Worm (Caenorhabditis elegans): Measurements from ENCODE around the gene acl-3.

The acl-3 gene

DNA sequence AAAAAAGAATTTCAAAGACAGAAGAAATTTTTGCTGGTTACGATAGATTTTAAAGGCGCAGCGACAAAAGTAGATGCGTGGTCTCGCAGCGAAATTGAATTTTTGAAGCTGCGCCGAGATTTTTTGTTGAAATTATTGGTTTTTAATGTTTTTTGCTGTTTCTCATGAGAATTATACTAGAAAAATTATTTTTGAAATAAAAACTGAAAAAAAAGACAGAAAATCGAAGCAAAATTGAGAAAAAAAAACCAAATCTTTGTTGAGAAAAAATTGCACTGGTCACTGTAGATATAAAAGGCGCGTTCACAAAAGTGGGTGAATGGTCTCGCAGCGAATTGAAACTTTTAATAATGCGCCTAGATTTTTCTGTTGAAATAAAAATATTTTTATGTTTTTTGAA lies 43.8 kb upstream of the acl-3 start:
- TF ChIP-seq fos-1 (tag; optimal IDR thresholded peaks at IDR 0.05), result no peak
- no peak for TF ChIP-seq lin-13 (GFP tag; optimal IDR thresholded peaks at IDR 0.05)
- TF ChIP-seq alr-1 (tag; optimal IDR thresholded peaks at IDR 0.05), result no peak
- no peak for TF ChIP-seq sem-4 (tag; optimal IDR thresholded peaks at IDR 0.05)
- no peak for TF ChIP-seq snpc-4 (tag; optimal IDR thresholded peaks at IDR 0.05)
- TF ChIP-seq ztf-1 (GFP tag; conservative IDR thresholded peaks at IDR 0.05), result no peak
- TF ChIP-seq F13H6.1 (tag; optimal IDR thresholded peaks at IDR 0.05), result no peak
- no peak for TF ChIP-seq mab-5 (tag; optimal IDR thresholded peaks at IDR 0.05)
- no peak for TF ChIP-seq nhr-23 (tag; optimal IDR thresholded peaks at IDR 0.05)

DNA sequence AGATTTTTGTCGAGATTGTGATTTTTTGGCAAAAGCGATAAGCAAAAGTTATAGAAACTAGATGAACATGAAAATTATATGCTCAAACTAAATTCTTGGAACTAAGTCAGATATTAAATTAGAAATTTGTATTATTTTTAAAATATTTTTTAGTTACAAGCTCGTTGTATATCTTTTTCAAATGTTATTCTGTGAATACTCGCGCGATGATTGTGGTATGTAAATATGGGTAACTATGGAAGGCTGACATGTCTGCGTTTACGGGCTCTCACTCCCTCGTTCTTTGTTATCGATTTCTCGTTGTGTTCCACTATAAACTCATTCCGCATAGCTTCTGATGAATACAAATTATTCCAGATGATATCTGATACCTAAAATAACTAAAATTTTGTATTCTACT lies 42.3 kb upstream of the acl-3 start, which contains the start of gene ZK792.7:
Gene ZK792.7 (plus strand): TSS at position 301 of the 400 bp plus-strand sequence.
- TF ChIP-seq lin-11 (tag; optimal IDR thresholded peaks at IDR 0.05) (no peak), crh-2 (tag; optimal IDR thresholded peaks at IDR 0.05) (no peak), sem-4 (tag; optimal IDR thresholded peaks at IDR 0.05) (no peak)

DNA sequence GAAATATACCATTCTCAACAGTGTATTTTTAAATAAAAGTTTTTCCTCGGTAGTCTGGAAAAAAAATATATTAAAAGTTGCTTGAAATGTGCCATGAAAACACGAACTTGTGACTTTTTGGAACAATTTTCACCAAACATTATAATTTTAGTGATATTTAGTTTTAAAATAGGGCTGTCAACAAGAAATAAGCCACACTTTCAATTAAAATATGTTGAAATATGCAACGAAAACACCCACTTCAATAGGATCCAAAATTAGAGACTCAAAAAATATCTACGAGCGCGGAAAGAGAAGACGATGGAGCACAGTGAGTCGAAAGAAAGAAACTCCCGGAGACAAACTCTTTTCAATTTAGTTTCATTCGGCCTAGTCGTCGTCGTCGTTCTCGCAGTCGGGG lies 41.7 kb upstream of the acl-3 start, which contains the start of gene ZK792.12:
Gene ZK792.12 (plus strand): TSS at position 301 of the 400 bp plus-strand sequence.
- no peak for TF ChIP-seq ZK546.5 (tag; optimal IDR thresholded peaks at IDR 0.05)
- no peak for TF ChIP-seq fos-1 (tag; optimal IDR thresholded peaks at IDR 0.05)
- no peak for TF ChIP-seq sma-3 (GFP tag; optimal IDR thresholded peaks at IDR 0.05)
- TF ChIP-seq ztf-11 (tag; optimal IDR thresholded peaks at IDR 0.05), result no peak

DNA sequence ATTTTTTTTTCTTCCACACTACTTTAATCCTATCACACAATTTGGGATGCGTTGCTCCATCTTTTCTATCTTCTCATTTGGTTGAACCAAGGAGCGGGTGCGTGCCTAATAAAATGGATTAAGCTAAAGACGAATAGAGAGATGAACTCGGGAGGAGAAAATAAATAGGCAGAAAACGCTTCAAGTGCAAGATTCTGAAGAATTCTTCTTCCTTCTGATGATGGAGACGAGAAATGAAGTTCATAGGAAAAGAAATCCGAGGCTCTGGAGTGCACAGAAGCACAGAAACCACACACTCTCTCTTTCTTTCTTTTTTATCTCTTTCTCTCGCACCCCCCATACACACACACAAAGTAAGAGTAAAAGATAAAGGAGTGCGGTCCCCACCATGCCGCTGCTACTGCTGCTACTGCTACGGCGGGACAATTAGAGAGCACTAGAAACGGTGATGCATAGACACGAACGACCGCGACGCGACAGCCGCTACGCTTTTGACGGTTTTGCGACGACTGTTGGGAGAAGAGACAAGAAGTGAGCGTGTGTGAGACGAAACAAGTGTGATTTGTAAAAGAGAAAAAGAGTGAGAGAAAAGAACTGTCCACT lies 40.3 kb upstream of the acl-3 start:
- TF ChIP-seq C34F6.9 (tag; optimal IDR thresholded peaks at IDR 0.05), result peak; percentile 76
- TF ChIP-seq mdl-1 (tag; optimal IDR thresholded peaks at IDR 0.05), result peak in 1 of 2 experiments; percentile 69
- TF ChIP-seq mbf-1 (tag; optimal IDR thresholded peaks at IDR 0.05), result no peak
- TF ChIP-seq egl-27 (tag; optimal IDR thresholded peaks at IDR 0.05), result peak; percentile 45
- peak; percentile 31 for TF ChIP-seq mab-5 (tag; optimal IDR thresholded peaks at IDR 0.05)
- TF ChIP-seq sma-9 (GFP tag; optimal IDR thresholded peaks at IDR 0.05), result peak; percentile 66
- no peak for TF ChIP-seq sma-9 (tag; optimal IDR thresholded peaks at IDR 0.05)
- TF ChIP-seq lin-11 (tag; optimal IDR thresholded peaks at IDR 0.05), result peak; percentile 48
- TF ChIP-seq snpc-4 (tag; optimal IDR thresholded peaks at IDR 0.05), result peak; percentile 25
- peak; percentile 42 for TF ChIP-seq ceh-16 (tag; optimal IDR thresholded peaks at IDR 0.05)
- peak; percentile 77 for TF ChIP-seq nhr-25 (tag; optimal IDR thresholded peaks at IDR 0.05)
- TF ChIP-seq Y55F3AM.14 (GFP tag; optimal IDR thresholded peaks at IDR 0.05), result peak; percentile 85
- peak; percentile 41 to 73 for TF ChIP-seq lsy-2 (tag; optimal IDR thresholded peaks at IDR 0.05)
- TF ChIP-seq sem-4 (tag; optimal IDR thresholded peaks at IDR 0.05), result peak; percentile 51
- TF ChIP-seq peb-1 (tag; optimal IDR thresholded peaks at IDR 0.05), result no peak
- TF ChIP-seq lin-13 (GFP tag; optimal IDR thresholded peaks at IDR 0.05), result peak; percentile 78
- peak; percentile 15 for TF ChIP-seq nhr-6 (tag; optimal IDR thresholded peaks at IDR 0.05)
- peak; percentile 71 for TF ChIP-seq gmeb-1 (tag; optimal IDR thresholded peaks at IDR 0.05)
- TF ChIP-seq nhr-237 (tag; optimal IDR thresholded peaks at IDR 0.05), result no peak
- no peak for TF ChIP-seq unc-39 (tag; optimal IDR thresholded peaks at IDR 0.05)
- TF ChIP-seq alr-1 (tag; optimal IDR thresholded peaks at IDR 0.05), result no peak
- TF ChIP-seq ztf-4 (tag; optimal IDR thresholded peaks at IDR 0.05), result peak; percentile 27
- TF ChIP-seq nhr-23 (tag; optimal IDR thresholded peaks at IDR 0.05), result no peak
- TF ChIP-seq nhr-21 (tag; optimal IDR thresholded peaks at IDR 0.05), result peak; percentile 71
- TF ChIP-seq blmp-1 (tag; optimal IDR thresholded peaks at IDR 0.05; ENCODE audit: insufficient read depth), result peak; percentile 81
- TF ChIP-seq sma-3 (GFP tag; optimal IDR thresholded peaks at IDR 0.05), result peak; percentile 80
- peak; percentile 90 for TF ChIP-seq F13H6.1 (tag; optimal IDR thresholded peaks at IDR 0.05)
- peak; percentile 85 for TF ChIP-seq crh-2 (tag; optimal IDR thresholded peaks at IDR 0.05)
- peak; percentile 87 for TF ChIP-seq fos-1 (tag; optimal IDR thresholded peaks at IDR 0.05)
- no peak for TF ChIP-seq nhr-12 (tag; optimal IDR thresholded peaks at IDR 0.05)
- TF ChIP-seq nhr-129 (tag; optimal IDR thresholded peaks at IDR 0.05), result peak; percentile 90

DNA sequence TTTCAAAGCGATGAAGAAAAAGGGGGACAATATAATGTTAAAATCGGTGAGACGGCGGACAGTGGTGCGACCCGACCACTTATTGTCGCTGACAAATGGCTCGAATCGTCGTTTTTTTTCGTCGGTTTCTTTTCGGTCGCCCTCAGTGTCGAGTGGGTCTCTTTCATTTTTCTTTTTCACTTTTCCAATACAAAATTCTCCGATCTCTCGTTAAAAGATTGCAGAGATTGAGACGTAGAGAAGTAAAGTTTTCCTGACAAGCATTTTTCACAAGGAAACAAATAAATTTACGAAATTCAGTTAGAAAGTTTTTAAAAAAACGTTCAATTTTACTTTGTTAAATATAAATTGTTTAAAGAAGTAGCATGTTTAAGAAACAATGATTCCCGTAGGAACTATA lies 39.7 kb upstream of the acl-3 start:
- TF ChIP-seq sem-4 (tag; optimal IDR thresholded peaks at IDR 0.05), result no peak
- no peak for TF ChIP-seq nhr-21 (tag; optimal IDR thresholded peaks at IDR 0.05)
- no peak for TF ChIP-seq ZK546.5 (tag; optimal IDR thresholded peaks at IDR 0.05)
- TF ChIP-seq ceh-82 (tag; optimal IDR thresholded peaks at IDR 0.05), result no peak
- no peak for TF ChIP-seq mdl-1 (tag; optimal IDR thresholded peaks at IDR 0.05)
- no peak for TF ChIP-seq elt-3 (tag; optimal IDR thresholded peaks at IDR 0.05)
- no peak for TF ChIP-seq egl-27 (tag; optimal IDR thresholded peaks at IDR 0.05)
- TF ChIP-seq blmp-1 (tag; optimal IDR thresholded peaks at IDR 0.05; ENCODE audit: insufficient read depth), result no peak
- no peak for TF ChIP-seq ama-1 (optimal IDR thresholded peaks at IDR 0.05)
- no peak for TF ChIP-seq lin-13 (GFP tag; optimal IDR thresholded peaks at IDR 0.05)
- TF ChIP-seq lsy-2 (tag; optimal IDR thresholded peaks at IDR 0.05), result no peak
- no peak for TF ChIP-seq peb-1 (tag; optimal IDR thresholded peaks at IDR 0.05)
- no peak for TF ChIP-seq F13H6.1 (tag; optimal IDR thresholded peaks at IDR 0.05)
- no peak for TF ChIP-seq ceh-16 (tag; optimal IDR thresholded peaks at IDR 0.05)
- no peak for TF ChIP-seq gmeb-1 (tag; optimal IDR thresholded peaks at IDR 0.05)

All from whole organism, L2 larva.